Worm (Caenorhabditis elegans): ENCODE measurements around the gene clec-132.

DNA sequence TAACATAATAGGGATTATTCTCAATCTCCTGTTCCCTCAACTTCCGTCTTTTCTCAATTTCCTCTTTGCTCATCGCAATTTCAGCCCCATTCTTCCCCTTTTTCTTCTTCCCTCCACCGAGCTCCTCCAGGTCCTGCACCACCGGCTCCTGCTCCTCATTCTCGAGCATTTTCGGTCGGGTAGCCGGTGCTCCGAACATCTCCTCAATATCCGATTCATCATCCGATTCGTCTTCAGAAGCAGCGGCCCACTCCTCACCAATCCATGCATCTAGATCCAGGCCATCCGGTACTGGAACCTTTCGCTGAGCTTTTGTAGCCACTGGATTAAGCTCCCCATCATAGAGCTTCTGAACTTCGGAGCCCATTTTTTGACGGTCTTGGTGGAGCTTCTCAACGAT lies 36.7 kb upstream of the clec-132 start:
- TF ChIP-seq pha-4 (tag; optimal IDR thresholded peaks at IDR 0.05) (no peak), C38D4.7 (GFP tag; optimal IDR thresholded peaks at IDR 0.05) (no peak), lim-6 (tag; optimal IDR thresholded peaks at IDR 0.05) (no peak), nhr-232 (tag; optimal IDR thresholded peaks at IDR 0.05) (no peak), F13H6.1 (tag; optimal IDR thresholded peaks at IDR 0.05) (no peak), fkh-10 (GFP tag; optimal IDR thresholded peaks at IDR 0.05) (no peak), zip-5 (tag; optimal IDR thresholded peaks at IDR 0.05) (no peak), tbx-7 (tag; optimal IDR thresholded peaks at IDR 0.05) (no peak)

All from whole organism, late embryonic.